Fruit fly (Drosophila melanogaster) S2 (cell line): Measurements from ENCODE around the gene alrm.

Source experiments
- CG8478 ChIP-seq: fragments of >200 bp; optimal IDR thresholded peaks from 2 replicates; lab custom pipeline; 2018
- CTCF ChIP-seq, 2 experiments: fragments of >200 bp; optimal IDR thresholded peaks; 2 replicates each; lab custom pipeline; 2018

dm6 chr3R:25357985-25358384 lies 24.6 kb downstream of the alrm start, which contains the start of gene ND-49L:
- TF ChIP-seq CG8478 (no peak), CTCF (optimal IDR thresholded peaks at IDR 0.05; lab: Kevin White, UChicago) (no peak)
